Fruit fly (Drosophila melanogaster) whole organism, prepupa: Measurements from ENCODE around the gene RpL6.
A peak's percentile ranks its signal among the peaks of the same experiment; 100 is the strongest.

ENCODE experiments used
- Blimp-1 ChIP-seq: fragments of 200-800 bp; sonication (Bioruptor generic); optimal IDR thresholded peaks from 3 replicates; lab custom pipeline; 2017; ENCODE audit warnings: missing biosample characterization, missing genetic modification characterization, mild to moderate bottlenecking, moderate library complexity, missing genetic modification reagents
- CG10631 ChIP-seq: fragments of 200-800 bp; sonication (Bioruptor generic); optimal IDR thresholded peaks from 2 replicates; lab custom pipeline; 2016; ENCODE audit warnings: missing biosample characterization, missing genetic modification characterization
- CG11762 ChIP-seq: fragments of 200-800 bp; sonication (Bioruptor generic); optimal IDR thresholded peaks from 3 replicates; lab custom pipeline; 2016; ENCODE audit warnings: missing biosample characterization, missing genetic modification characterization; ENCODE audit not compliant: insufficient read depth
- CG16779 ChIP-seq: fragments of 200-800 bp; sonication (Bioruptor generic); optimal IDR thresholded peaks from 3 replicates; lab custom pipeline; 2017; ENCODE audit warnings: missing biosample characterization, mild to moderate bottlenecking, missing genetic modification characterization
- CG4318 ChIP-seq: fragments of 200-800 bp; sonication (Bioruptor generic); optimal IDR thresholded peaks from 3 replicates; lab custom pipeline; 2017; ENCODE audit warnings: missing biosample characterization, mild to moderate bottlenecking, missing genetic modification characterization
- CG6276 ChIP-seq: fragments of 200-800 bp; sonication (Bioruptor generic); optimal IDR thresholded peaks from 2 replicates; lab custom pipeline; 2017; ENCODE audit warnings: missing biosample characterization, mild to moderate bottlenecking, missing genetic modification characterization
- CG6792 ChIP-seq: fragments of 200-800 bp; sonication (Bioruptor generic); optimal IDR thresholded peaks from 3 replicates; lab custom pipeline; 2016; ENCODE audit warnings: missing biosample characterization, missing genetic modification characterization
- CG8632 ChIP-seq: fragments of 200-800 bp; sonication (Bioruptor generic); optimal IDR thresholded peaks from 3 replicates; lab custom pipeline; 2016; ENCODE audit warnings: missing biosample characterization, missing genetic modification characterization
- CG9139 ChIP-seq: fragments of 200-800 bp; sonication (Bioruptor generic); optimal IDR thresholded peaks from 3 replicates; lab custom pipeline; 2017; ENCODE audit warnings: missing biosample characterization, mild to moderate bottlenecking, missing genetic modification characterization
- Eip75B ChIP-seq: fragments of 200-800 bp; sonication (Bioruptor generic); optimal IDR thresholded peaks from 3 replicates; lab custom pipeline; 2016; ENCODE audit warnings: missing biosample characterization, missing genetic modification characterization
- Eip93F ChIP-seq: fragments of 200-800 bp; sonication (Bioruptor generic); optimal IDR thresholded peaks from 2 replicates; lab custom pipeline; 2016; ENCODE audit warnings: missing biosample characterization, mild to moderate bottlenecking, missing genetic modification characterization
- Ets21C ChIP-seq: fragments of 200-800 bp; sonication (Bioruptor generic); optimal IDR thresholded peaks from 3 replicates; lab custom pipeline; 2016; ENCODE audit warnings: missing biosample characterization, missing genetic modification characterization
- Hr39 ChIP-seq: fragments of 200-800 bp; sonication (Bioruptor generic); optimal IDR thresholded peaks from 2 replicates; lab custom pipeline; 2016; ENCODE audit warnings: missing biosample characterization, missing genetic modification characterization
- Hr4 ChIP-seq: fragments of 200-800 bp; sonication (Bioruptor generic); optimal IDR thresholded peaks from 3 replicates; lab custom pipeline; 2016; ENCODE audit warnings: missing biosample characterization, missing genetic modification characterization
- Met ChIP-seq: fragments of 200-800 bp; sonication (Bioruptor generic); optimal IDR thresholded peaks from 3 replicates; lab custom pipeline; 2016; ENCODE audit warnings: missing biosample characterization, missing genetic modification characterization
- acj6 ChIP-seq: fragments of 200-800 bp; sonication (Bioruptor generic); optimal IDR thresholded peaks from 3 replicates; lab custom pipeline; 2016; ENCODE audit warnings: missing biosample characterization, missing genetic modification characterization
- fd59A ChIP-seq: fragments of 200-800 bp; sonication (Bioruptor generic); optimal IDR thresholded peaks from 2 replicates; lab custom pipeline; 2017; ENCODE audit warnings: missing biosample characterization, mild to moderate bottlenecking, missing genetic modification characterization, missing genetic modification reagents
- fd85E ChIP-seq: fragments of 200-800 bp; sonication (Bioruptor generic); optimal IDR thresholded peaks from 3 replicates; lab custom pipeline; 2016; ENCODE audit warnings: missing biosample characterization, missing genetic modification characterization
- fkh ChIP-seq: fragments of 200-800 bp; sonication (Bioruptor generic); optimal IDR thresholded peaks from 3 replicates; lab custom pipeline; 2017; ENCODE audit warnings: missing biosample characterization, mild to moderate bottlenecking, missing genetic modification characterization, moderate library complexity
- lz ChIP-seq: fragments of 200-800 bp; sonication (Bioruptor generic); optimal IDR thresholded peaks from 3 replicates; lab custom pipeline; 2016; ENCODE audit warnings: missing biosample characterization, missing genetic modification characterization
- pdm3 ChIP-seq: fragments of 200-800 bp; sonication (Bioruptor generic); optimal IDR thresholded peaks from 3 replicates; lab custom pipeline; 2016; ENCODE audit warnings: missing biosample characterization, missing genetic modification characterization
- salr ChIP-seq, 2 experiments: fragments of 200-800 bp; sonication (Bioruptor generic); optimal IDR thresholded peaks; 3 replicates each; lab custom pipeline; 2016 to 2018; ENCODE audit warnings: missing biosample characterization in 2 of 2, missing genetic modification characterization in 2 of 2, mild to moderate bottlenecking in 1 of 2
- svp ChIP-seq: fragments of 200-800 bp; sonication (Bioruptor generic); peaks from one replicate; lab custom pipeline; 2016; ENCODE audit warnings: missing biosample characterization, missing genetic modification characterization
- vri ChIP-seq: fragments of 200-800 bp; sonication (Bioruptor generic); optimal IDR thresholded peaks from 3 replicates; lab custom pipeline; 2016; ENCODE audit warnings: missing biosample characterization, mild to moderate bottlenecking, missing genetic modification characterization

The RpL6 gene

DNA sequence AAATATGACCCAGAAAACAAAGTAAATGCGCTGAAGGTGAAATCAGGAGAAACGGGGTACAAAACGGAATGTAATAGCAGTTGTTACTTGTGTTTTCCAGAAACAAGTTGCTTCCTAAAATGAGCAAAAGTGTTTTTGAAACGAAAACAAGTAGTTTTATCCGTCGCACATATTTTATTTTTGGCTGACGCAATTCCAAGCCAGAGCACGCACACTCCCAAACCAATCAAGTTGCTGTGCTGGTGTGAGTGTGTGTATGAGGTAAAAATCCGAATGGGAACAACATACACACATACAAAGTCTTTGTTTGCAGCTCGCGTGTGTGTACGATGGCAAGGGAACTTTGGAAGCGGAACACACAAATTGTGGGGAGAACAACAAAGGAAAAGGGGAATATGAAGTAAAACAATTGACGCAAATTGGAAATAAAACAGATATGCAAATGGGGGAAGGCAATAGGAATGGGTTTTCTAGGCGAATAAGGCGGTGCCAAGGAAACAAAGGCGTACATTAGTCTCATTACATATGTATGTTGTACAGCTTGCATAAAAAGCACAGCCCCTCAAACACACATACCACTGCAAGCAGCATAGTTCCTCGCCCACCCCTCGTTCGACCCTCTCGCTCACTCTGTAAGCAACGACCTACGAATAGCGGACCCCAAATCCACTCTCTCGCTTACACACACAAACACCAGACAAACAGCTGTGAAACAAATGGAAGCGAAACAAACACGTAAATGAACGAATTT lies 12.6 kb upstream of the RpL6 start (continued):
- TF ChIP-seq CG9139 (GFP tag; lab: Kevin White, UChicago) (peak; percentile 55), fd59A (GFP tag; lab: Kevin White, UChicago) (no peak), CG16779 (no peak), CG6276 (GFP tag; lab: Kevin White, UChicago) (peak; percentile 98), CG6792 (GFP tag; lab: Kevin White, UChicago) (no peak)

dm6 chr3R:31608030-31608429 lies 12.0 kb upstream of the RpL6 start:
- TF ChIP-seq svp (GFP tag; lab: Kevin White, UChicago) (peak; percentile 57), fkh (GFP tag; lab: Kevin White, UChicago) (peak; percentile 57), fd85E (GFP tag; lab: Kevin White, UChicago) (no peak)

- TF ChIP-seq svp (GFP tag; lab: Kevin White, UChicago) (peak; percentile 62), Ets21C (GFP tag; lab: Kevin White, UChicago) (no peak), vri (GFP tag; lab: Kevin White, UChicago) (peak; percentile 87)
Measured at dm6 chr3R:31607287-31607849, 11.4 kb upstream of the RpL6 start.

DNA sequence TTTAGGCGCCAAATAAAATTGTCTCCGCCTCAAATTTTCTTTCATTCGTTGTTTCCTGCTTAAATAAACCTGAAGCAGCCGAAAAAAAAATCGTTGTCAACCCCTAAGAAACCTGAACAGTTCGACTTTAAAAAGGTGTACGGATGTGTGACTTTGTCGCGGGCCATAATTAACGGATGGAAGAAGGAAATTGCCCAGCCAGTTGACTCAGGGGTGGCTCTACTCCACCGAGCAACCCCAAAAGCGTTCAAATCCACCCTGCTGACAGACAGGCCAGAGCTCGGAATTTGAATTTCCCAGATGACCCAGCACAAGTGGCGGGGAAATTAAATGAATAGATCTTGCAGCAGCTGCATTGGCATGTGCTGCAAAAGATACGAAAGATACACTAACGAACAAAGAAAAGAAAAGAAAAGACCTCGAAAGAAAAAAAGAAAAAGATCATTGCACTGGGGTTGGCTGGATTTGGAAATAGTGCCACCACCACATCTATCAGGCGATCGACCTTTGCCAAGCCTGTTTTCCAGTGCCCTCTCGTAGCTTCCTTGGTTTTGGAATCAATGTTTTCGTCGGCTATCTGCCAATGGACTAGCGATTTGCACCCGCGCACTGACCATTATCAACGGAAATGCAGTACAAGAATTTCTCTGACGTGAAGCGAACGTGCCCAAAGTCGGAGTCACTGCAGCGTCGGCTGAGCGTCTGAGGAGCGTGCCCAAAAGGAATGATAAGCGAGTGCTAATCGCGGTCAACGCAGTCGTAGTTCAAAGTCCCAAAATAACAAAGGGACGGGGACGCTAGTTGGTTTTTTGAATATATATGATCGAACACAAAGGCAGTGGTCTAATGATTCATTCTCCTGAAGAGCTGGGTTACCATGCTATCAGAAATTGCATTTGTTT lies 10.5 kb upstream of the RpL6 start:
- no peak for TF ChIP-seq Eip93F
- no peak for TF ChIP-seq CG6792 (GFP tag; lab: Kevin White, UChicago)
- no peak for TF ChIP-seq CG11762
- peak; percentile 57 for TF ChIP-seq svp (GFP tag; lab: Kevin White, UChicago)
- TF ChIP-seq Hr39 (GFP tag; lab: Kevin White, UChicago), result no peak

dm6 chr3R:31605790-31606189 lies 9.8 kb upstream of the RpL6 start:
- TF ChIP-seq acj6 (GFP tag; lab: Kevin White, UChicago), result no peak
- TF ChIP-seq CG10631 (GFP tag; lab: Kevin White, UChicago), result no peak
- peak; percentile 83 for TF ChIP-seq svp (GFP tag; lab: Kevin White, UChicago)
- TF ChIP-seq Blimp-1, result peak; percentile 18
- TF ChIP-seq CG8632 (GFP tag; lab: Kevin White, UChicago), result no peak
- TF ChIP-seq lz (GFP tag; lab: Kevin White, UChicago), result no peak
- TF ChIP-seq CG4318 (GFP tag; lab: Kevin White, UChicago), result no peak
- no peak for TF ChIP-seq Eip75B
- no peak for TF ChIP-seq Hr4 (GFP tag; lab: Kevin White, UChicago)
- TF ChIP-seq, all 60 proteins: peak for 2

DNA sequence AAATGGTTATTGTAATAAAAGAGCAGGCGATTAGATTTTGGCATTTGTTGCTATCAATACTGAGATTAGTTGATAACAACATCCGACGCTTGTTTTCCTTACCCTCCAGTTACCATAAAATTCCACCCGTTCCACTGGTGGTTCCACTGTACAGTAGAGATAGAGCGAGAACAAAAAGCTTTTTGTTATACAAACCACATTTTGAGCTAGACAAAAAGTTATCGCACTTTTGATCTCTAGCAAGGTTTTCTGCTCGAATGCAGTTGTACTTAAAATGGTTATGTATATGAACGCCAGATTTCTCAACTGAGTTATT lies 9.1 kb upstream of the RpL6 start:
- TF ChIP-seq svp (GFP tag; lab: Kevin White, UChicago) (peak; percentile 81), vri (GFP tag; lab: Kevin White, UChicago) (no peak), salr (GFP tag; optimal IDR thresholded peaks at IDR 0.05; lab: Kevin White, UChicago) (no peak), Met (GFP tag; lab: Kevin White, UChicago) (no peak), pdm3 (GFP tag; lab: Kevin White, UChicago) (no peak), CG6792 (GFP tag; lab: Kevin White, UChicago) (no peak)
